Fruit fly (Drosophila melanogaster): ENCODE measurements around the gene CG8010.

CG8010 gene

dm6 chrX:19306531-19306930, 37.8 kb upstream of the CG8010 start (continued):
- TF ChIP-seq unc-4 (GFP tag; IDR thresholded peaks at IDR 0.05; ENCODE audit: partially characterized antibody) = no peak
- TF ChIP-seq HmgZ (tag; optimal IDR thresholded peaks at IDR 0.05) = peak; percentile 1
- no peak for TF ChIP-seq dpn (GFP tag; optimal IDR thresholded peaks at IDR 0.05)
- no peak for TF ChIP-seq nerfin-1 (tag; optimal IDR thresholded peaks at IDR 0.05)
- TF ChIP-seq CTCF (GFP tag; optimal IDR thresholded peaks at IDR 0.05) = no peak
- no peak for TF ChIP-seq Dek (tag; optimal IDR thresholded peaks at IDR 0.05)
- TF ChIP-seq aop (GFP tag; IDR thresholded peaks at IDR 0.05) = no peak
- TF ChIP-seq CG14667 (GFP tag; IDR thresholded peaks at IDR 0.05) = no peak

dm6 chrX:19305172-19305571, 36.5 kb upstream of the CG8010 start:
- TF ChIP-seq Deaf1 (tag; optimal IDR thresholded peaks at IDR 0.05) (peak; percentile 64), CG32772 (GFP tag; IDR thresholded peaks at IDR 0.05) (no peak), Ets65A (GFP tag) (peak; percentile 62), sug (tag; optimal IDR thresholded peaks at IDR 0.05) (peak; percentile 40), CG1024 (GFP tag; IDR thresholded peaks at IDR 0.05) (no peak)

- TF ChIP-seq scrt (GFP tag; optimal IDR thresholded peaks at IDR 0.05) (peak; percentile 69), CG10543 (GFP tag; optimal IDR thresholded peaks at IDR 0.05) (no peak), Sry-β (GFP tag; optimal IDR thresholded peaks at IDR 0.05) (peak; percentile 73)
Observed at dm6 chrX:19299367-19299766, 30.7 kb upstream of the CG8010 start.

dm6 chrX:19298785-19299114, 30.1 kb upstream of the CG8010 start:
- TF ChIP-seq ap (GFP tag; IDR thresholded peaks at IDR 0.05) (no peak), tna (GFP tag; IDR thresholded peaks at IDR 0.05; ENCODE audit: partially characterized antibody) (no peak), CG11723 (GFP tag; optimal IDR thresholded peaks at IDR 0.05) (no peak), dpn (GFP tag; optimal IDR thresholded peaks at IDR 0.05) (peak in 1 of 2 experiments; percentile 10), Sox100B (GFP tag; optimal IDR thresholded peaks at IDR 0.05) (peak; percentile 15), CG11398 (GFP tag; optimal IDR thresholded peaks at IDR 0.05) (no peak), CG14710 (tag; optimal IDR thresholded peaks at IDR 0.05) (peak; percentile 33), sna (GFP tag; IDR thresholded peaks at IDR 0.05; ENCODE audit: partially characterized antibody) (no peak), croc (GFP tag; conservative IDR thresholded peaks at IDR 0.05) (0 out of 3 replicates have a peak, but pooled peaks have one; percentile 24), ind (GFP tag; optimal IDR thresholded peaks at IDR 0.05) (peak; percentile 26), fd3F (GFP tag; optimal IDR thresholded peaks at IDR 0.05) (peak; percentile 4), CG2678 (tag; optimal IDR thresholded peaks at IDR 0.05) (peak; percentile 52), CG11560 (tag; IDR thresholded peaks at IDR 0.05) (no peak), CG7987 (GFP tag; optimal IDR thresholded peaks at IDR 0.05) (peak; percentile 15), Chrac-16 (GFP tag; optimal IDR thresholded peaks at IDR 0.05) (peak; percentile 32), Atf6 (GFP tag; IDR thresholded peaks at IDR 0.05) (peak; percentile 46), vnd (GFP tag; IDR thresholded peaks at IDR 0.05; ENCODE audit: partially characterized antibody) (no peak), bab2 (GFP tag; optimal IDR thresholded peaks at IDR 0.05) (peak; percentile 36), CG18476 (GFP tag; optimal IDR thresholded peaks at IDR 0.05) (peak; percentile 48), Oli (tag; optimal IDR thresholded peaks at IDR 0.05) (peak; percentile 60), CG7839 (tag; optimal IDR thresholded peaks at IDR 0.05) (peak; percentile 52), row (GFP tag; IDR thresholded peaks at IDR 0.05) (peak; percentile 75), ara (GFP tag; IDR thresholded peaks at IDR 0.05) (peak; percentile 54), Gug (GFP tag; IDR thresholded peaks at IDR 0.05) (peak; percentile 37; the same call in 1 of the 4 replicates), CHES-1-like (GFP tag; optimal IDR thresholded peaks at IDR 0.05) (peak; percentile 2), ken (GFP tag; IDR thresholded peaks at IDR 0.05) (peak; percentile 53; the same call in 2 of the 3 replicates), Ada2b (GFP tag; IDR thresholded peaks at IDR 0.05) (peak; percentile 45; the same call in 1 of the 2 replicates), CG12155 (GFP tag; optimal IDR thresholded peaks at IDR 0.05) (peak; percentile 26), az2 (GFP tag; optimal IDR thresholded peaks at IDR 0.05) (peak; percentile 24), CG11696 (GFP tag; IDR thresholded peaks at IDR 0.05) (peak; percentile 41; the same call in 1 of the 2 replicates), CG18262 (tag; optimal IDR thresholded peaks at IDR 0.05) (peak; percentile 29), dmrt99B (tag; optimal IDR thresholded peaks at IDR 0.05) (peak; percentile 42)
